Worm (Caenorhabditis elegans) whole organism, L2 larva: ENCODE data around the gene fbxb-11.

Experiments used
- C34F6.9 ChIP-seq: fragments of 150-350 bp; optimal IDR thresholded peaks from 2 replicates; lab custom pipeline; 2014; ENCODE audit warnings: missing biosample characterization, missing genetic modification characterization
- F13H6.1 ChIP-seq: sonication (generic microtip); optimal IDR thresholded peaks from 2 replicates; lab custom pipeline; 2016; ENCODE audit warnings: missing genetic modification characterization, missing compliant biosample characterization
- R02D3.7 ChIP-seq: fragments of 150-350 bp; optimal IDR thresholded peaks from 2 replicates; lab custom pipeline; 2014; ENCODE audit warnings: missing biosample characterization, missing genetic modification characterization
- Y55F3AM.14 ChIP-seq: fragments of 200-800 bp; sonication (Bioruptor generic); optimal IDR thresholded peaks from 2 replicates; lab custom pipeline; 2018; ENCODE audit warnings: mild to moderate bottlenecking, missing genetic modification characterization, missing compliant biosample characterization
- alr-1 ChIP-seq: fragments of 150-350 bp; optimal IDR thresholded peaks from 2 replicates; lab custom pipeline; 2014; ENCODE audit warnings: missing biosample characterization, missing genetic modification characterization
- aly-2 ChIP-seq: fragments of 150-350 bp; optimal IDR thresholded peaks from 2 replicates; lab custom pipeline; 2014; ENCODE audit warnings: missing biosample characterization, missing genetic modification characterization
- ama-1 ChIP-seq: fragments of 150-350 bp; optimal IDR thresholded peaks from 2 replicates; lab custom pipeline; 2018; ENCODE audit warnings: inconsistent platforms
- blmp-1 ChIP-seq: sonication (generic microtip); optimal IDR thresholded peaks from 2 replicates; lab custom pipeline; 2017; ENCODE audit warnings: missing genetic modification characterization, mild to moderate bottlenecking, missing compliant biosample characterization, antibody characterized with exemption, moderate library complexity; ENCODE audit not compliant: insufficient read depth
- ceh-16 ChIP-seq: fragments of 150-350 bp; optimal IDR thresholded peaks from 2 replicates; lab custom pipeline; 2014; ENCODE audit warnings: missing biosample characterization, missing genetic modification characterization
- ceh-82 ChIP-seq: fragments of 150-350 bp; optimal IDR thresholded peaks from 2 replicates; lab custom pipeline; 2014; ENCODE audit warnings: missing biosample characterization, missing genetic modification characterization
- crh-2 ChIP-seq: sonication (generic microtip); optimal IDR thresholded peaks from 2 replicates; lab custom pipeline; 2017; ENCODE audit warnings: missing biosample characterization, missing genetic modification characterization
- dmd-4 ChIP-seq: sonication (generic microtip); optimal IDR thresholded peaks from 2 replicates; lab custom pipeline; 2017; ENCODE audit warnings: missing biosample characterization, missing genetic modification characterization
- egl-27 ChIP-seq: sonication (generic microtip); optimal IDR thresholded peaks from 3 replicates; lab custom pipeline; 2017; ENCODE audit warnings: missing biosample characterization, missing genetic modification reagents, missing genetic modification characterization
- elt-3 ChIP-seq: sonication (generic microtip); optimal IDR thresholded peaks from 2 replicates; lab custom pipeline; 2017; ENCODE audit warnings: missing biosample characterization, missing genetic modification characterization
- fos-1 ChIP-seq: fragments of 150-350 bp; optimal IDR thresholded peaks from 2 replicates; lab custom pipeline; 2014; ENCODE audit warnings: missing biosample characterization, missing genetic modification characterization
- lin-13 ChIP-seq: fragments of 150-350 bp; optimal IDR thresholded peaks from 2 replicates; lab custom pipeline; 2014; ENCODE audit warnings: missing biosample characterization, missing genetic modification reagents, missing genetic modification characterization
- lsy-2 ChIP-seq, 2 experiments: fragments of 150-350 bp in 1 of 2; sonication (generic microtip) in 1 of 2; optimal IDR thresholded peaks; 2 replicates each; lab custom pipeline; 2014 to 2017; ENCODE audit warnings: missing biosample characterization in 2 of 2, missing genetic modification characterization in 2 of 2
- mab-5 ChIP-seq: fragments of 150-350 bp; optimal IDR thresholded peaks from 2 replicates; lab custom pipeline; 2014; ENCODE audit warnings: missing biosample characterization, missing genetic modification characterization
- mbf-1 ChIP-seq: sonication (generic microtip); optimal IDR thresholded peaks from 2 replicates; lab custom pipeline; 2017; ENCODE audit warnings: missing biosample characterization, missing genetic modification characterization
- mdl-1 ChIP-seq, 2 experiments: fragments of 150-350 bp in 1 of 2; sonication (generic microtip) in 1 of 2; optimal IDR thresholded peaks; 2 replicates each; lab custom pipeline; 2017; ENCODE audit warnings: missing biosample characterization in 2 of 2, missing genetic modification characterization in 2 of 2
- nhr-10 ChIP-seq: sonication (generic microtip); optimal IDR thresholded peaks from 2 replicates; lab custom pipeline; 2017; ENCODE audit warnings: missing biosample characterization, missing genetic modification characterization
- nhr-11 ChIP-seq: fragments of 150-350 bp; optimal IDR thresholded peaks from 2 replicates; lab custom pipeline; 2014; ENCODE audit warnings: missing biosample characterization, missing genetic modification characterization
- nhr-129 ChIP-seq: fragments of 150-350 bp; optimal IDR thresholded peaks from 2 replicates; lab custom pipeline; 2014; ENCODE audit warnings: missing biosample characterization, missing genetic modification characterization
- nhr-23 ChIP-seq: fragments of 150-350 bp; optimal IDR thresholded peaks from 2 replicates; lab custom pipeline; 2014; ENCODE audit warnings: missing biosample characterization, missing genetic modification reagents, missing genetic modification characterization
- nhr-237 ChIP-seq: fragments of 150-350 bp; optimal IDR thresholded peaks from 2 replicates; lab custom pipeline; 2014; ENCODE audit warnings: missing biosample characterization, missing genetic modification characterization
- nhr-6 ChIP-seq: fragments of 150-350 bp; optimal IDR thresholded peaks from 2 replicates; lab custom pipeline; 2014; ENCODE audit warnings: missing biosample characterization, missing genetic modification characterization
- nhr-77 ChIP-seq: fragments of 150-350 bp; optimal IDR thresholded peaks from 2 replicates; lab custom pipeline; 2014; ENCODE audit warnings: missing biosample characterization, missing genetic modification characterization
- peb-1 ChIP-seq: fragments of 150-350 bp; optimal IDR thresholded peaks from 2 replicates; lab custom pipeline; 2014; ENCODE audit warnings: missing biosample characterization, missing genetic modification characterization
- skn-1 ChIP-seq: sonication (generic microtip); optimal IDR thresholded peaks from 2 replicates; lab custom pipeline; 2017; ENCODE audit warnings: missing biosample characterization, missing genetic modification characterization
- sma-3 ChIP-seq: sonication (generic microtip); optimal IDR thresholded peaks from 2 replicates; lab custom pipeline; 2016; ENCODE audit warnings: missing genetic modification reagents, missing genetic modification characterization, missing compliant biosample characterization
- sma-9 ChIP-seq, 2 experiments: fragments of 150-350 bp in 1 of 2; sonication (generic microtip) in 1 of 2; optimal IDR thresholded peaks; 2 replicates each; lab custom pipeline; 2014 to 2016; ENCODE audit warnings: missing genetic modification characterization in 2 of 2, mild to moderate bottlenecking in 1 of 2, missing biosample characterization in 1 of 2, missing compliant biosample characterization in 1 of 2, missing genetic modification reagents in 1 of 2, moderate library complexity in 1 of 2
- unc-39 ChIP-seq: fragments of 150-350 bp; optimal IDR thresholded peaks from 2 replicates; lab custom pipeline; 2014; ENCODE audit warnings: missing biosample characterization, missing genetic modification characterization
- unc-55 ChIP-seq: fragments of 150-350 bp; sonication (generic microtip); optimal IDR thresholded peaks from 3 replicates; lab custom pipeline; 2014; ENCODE audit warnings: missing biosample characterization, missing genetic modification reagents, missing genetic modification characterization
- zag-1 ChIP-seq: fragments of 150-350 bp; optimal IDR thresholded peaks from 2 replicates; lab custom pipeline; 2014; ENCODE audit warnings: missing biosample characterization, missing genetic modification characterization
- ztf-1 ChIP-seq: fragments of 200-800 bp; sonication (Bioruptor generic); conservative IDR thresholded peaks from 2 replicates; pipeline ENCODE4 v1.3.6; 2022; ENCODE audit warnings: missing genetic modification characterization, missing compliant biosample characterization
- ztf-11 ChIP-seq: sonication (generic microtip); optimal IDR thresholded peaks from 2 replicates; lab custom pipeline; 2017; ENCODE audit warnings: missing biosample characterization, missing genetic modification characterization
- ztf-4 ChIP-seq: fragments of 150-350 bp; optimal IDR thresholded peaks from 2 replicates; lab custom pipeline; 2014; ENCODE audit warnings: missing biosample characterization, missing genetic modification characterization

The fbxb-11 gene

ce11 chrII:1742535-1742934 lies 18.1 kb downstream of the fbxb-11 start, which contains the start of gene F36H5.12:
TSS of gene F36H5.12 (plus strand) at chrII:1742835.
- TF ChIP-seq mbf-1 (tag; lab: Kevin White, UChicago) = no peak
- no peak for TF ChIP-seq mdl-1 (tag; optimal IDR thresholded peaks at IDR 0.05; lab: Kevin White, UChicago)
- no peak for TF ChIP-seq nhr-10 (tag; lab: Kevin White, UChicago)
- no peak for TF ChIP-seq sma-9 (GFP tag; optimal IDR thresholded peaks at IDR 0.05; lab: Kevin White, UChicago)
- no peak for TF ChIP-seq sma-9 (tag; optimal IDR thresholded peaks at IDR 0.05; lab: Kevin White, UChicago)
- no peak for TF ChIP-seq peb-1 (tag; lab: Kevin White, UChicago)
- no peak for TF ChIP-seq ztf-4
- no peak for TF ChIP-seq egl-27
- no peak for TF ChIP-seq lsy-2 (tag; optimal IDR thresholded peaks at IDR 0.05; lab: Kevin White, UChicago)
- no peak for TF ChIP-seq unc-55 (GFP tag; lab: Kevin White, UChicago)
- no peak for TF ChIP-seq skn-1 (tag; lab: Kevin White, UChicago)
- TF ChIP-seq fos-1 (tag; lab: Kevin White, UChicago) = no peak
- TF ChIP-seq ztf-11 (tag; lab: Kevin White, UChicago) = no peak
- TF ChIP-seq nhr-23 = no peak
- no peak for TF ChIP-seq R02D3.7 (tag; lab: Kevin White, UChicago)

ce11 chrII:1744183-1744582 lies 19.8 kb downstream of the fbxb-11 start, which contains the start of gene clec-19:
TSS of gene clec-19 (plus strand) at chrII:1744483.
- TF ChIP-seq C34F6.9 (tag; lab: Kevin White, UChicago) = no peak

DNA sequence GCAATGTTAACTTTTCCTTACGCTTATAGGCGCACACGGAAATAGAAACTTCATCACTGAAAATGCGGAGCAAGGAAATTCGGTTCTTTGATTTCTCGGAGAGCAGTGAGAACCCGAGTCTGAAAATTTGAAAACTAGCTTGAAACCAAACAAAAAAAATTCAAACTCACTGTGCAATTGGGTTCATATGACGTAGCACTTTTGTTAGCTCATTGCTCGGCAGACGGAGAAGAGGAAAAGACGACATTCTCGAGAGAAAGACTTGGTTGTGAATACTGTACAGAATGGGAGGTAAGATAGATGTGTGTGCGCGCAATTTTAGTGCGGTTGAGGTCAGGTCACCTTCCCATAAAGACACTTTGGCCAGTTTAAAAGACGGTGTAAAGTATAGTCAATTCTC lies 26.0 kb downstream of the fbxb-11 start, which contains the start of the genes F36H5.13 and F36H5.8:
F36H5.13 (minus strand) TSS at position 101 of the 400 bp plus-strand sequence.
F36H5.8 (minus strand) TSS at position 274 of the 400 bp plus-strand sequence.
- no peak for TF ChIP-seq mdl-1 (tag; optimal IDR thresholded peaks at IDR 0.05; lab: Kevin White, UChicago)
- no peak for TF ChIP-seq nhr-10 (tag; lab: Kevin White, UChicago)
- TF ChIP-seq lin-13 = no peak
- no peak for TF ChIP-seq skn-1 (tag; lab: Kevin White, UChicago)
- TF ChIP-seq zag-1 = no peak
- no peak for TF ChIP-seq nhr-237
- TF ChIP-seq dmd-4 (tag; lab: Kevin White, UChicago) = no peak
- no peak for TF ChIP-seq C34F6.9 (tag; lab: Kevin White, UChicago)
- TF ChIP-seq alr-1 (tag; lab: Kevin White, UChicago) = no peak
- TF ChIP-seq nhr-129 (tag; lab: Kevin White, UChicago) = no peak
- no peak for TF ChIP-seq Y55F3AM.14 (GFP tag; lab: Kevin White, UChicago)
- no peak for TF ChIP-seq blmp-1 (tag; lab: Kevin White, UChicago)
- no peak for TF ChIP-seq ztf-4
- TF ChIP-seq ama-1 (lab: Kevin White, UChicago) = no peak
- no peak for TF ChIP-seq nhr-77 (tag; lab: Kevin White, UChicago)
- TF ChIP-seq ztf-11 (tag; lab: Kevin White, UChicago) = no peak

ce11 chrII:1752990-1753389 lies 28.6 kb downstream of the fbxb-11 start, which contains the start of gene F36H5.9:
TSS of gene F36H5.9 (minus strand) at chrII:1753090.
- no peak for TF ChIP-seq F13H6.1 (tag; lab: Kevin White, UChicago)
- no peak for TF ChIP-seq nhr-11 (tag; lab: Kevin White, UChicago)
- TF ChIP-seq nhr-77 (tag; lab: Kevin White, UChicago) = no peak
- TF ChIP-seq ceh-82 (tag; lab: Kevin White, UChicago) = no peak
- no peak for TF ChIP-seq ztf-11 (tag; lab: Kevin White, UChicago)
- no peak for TF ChIP-seq mab-5 (tag; lab: Kevin White, UChicago)
- TF ChIP-seq peb-1 (tag; lab: Kevin White, UChicago) = no peak
- no peak for TF ChIP-seq lsy-2 (tag; optimal IDR thresholded peaks at IDR 0.05; lab: Kevin White, UChicago)
- TF ChIP-seq nhr-129 (tag; lab: Kevin White, UChicago) = no peak
- no peak for TF ChIP-seq ceh-16

DNA sequence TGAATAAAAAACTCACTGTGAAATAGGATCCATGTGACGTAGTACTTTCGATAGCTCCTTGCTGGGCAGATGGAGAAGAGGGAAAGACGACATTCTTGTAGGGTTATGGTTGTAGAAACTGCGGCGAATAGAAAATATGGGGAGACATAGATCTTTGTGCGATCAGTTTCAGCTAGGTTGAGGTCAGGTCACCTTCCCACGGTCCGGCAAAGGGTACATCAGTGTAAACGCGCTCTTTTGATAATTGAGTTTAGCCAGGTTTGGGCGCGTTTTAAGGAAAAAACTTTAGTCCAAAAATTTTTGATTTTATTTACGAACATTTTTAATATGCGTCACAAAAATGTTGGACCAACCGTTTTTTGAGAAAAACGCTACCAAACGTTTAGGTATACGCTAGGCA lies 31.7 kb downstream of the fbxb-11 start, which contains the start of gene F36H5.17:
F36H5.17 (minus strand) TSS at position 101 of the 400 bp plus-strand sequence.
- TF ChIP-seq nhr-11 (tag; lab: Kevin White, UChicago) (no peak), zag-1 (no peak), dmd-4 (tag; lab: Kevin White, UChicago) (no peak), ztf-11 (tag; lab: Kevin White, UChicago) (no peak), unc-55 (GFP tag; lab: Kevin White, UChicago) (no peak), nhr-6 (no peak), nhr-10 (tag; lab: Kevin White, UChicago) (no peak), crh-2 (tag; lab: Kevin White, UChicago) (no peak), F13H6.1 (tag; lab: Kevin White, UChicago) (no peak), unc-39 (tag; lab: Kevin White, UChicago) (no peak), sma-3 (GFP tag; lab: Kevin White, UChicago) (no peak), aly-2 (tag; lab: Kevin White, UChicago) (no peak), peb-1 (tag; lab: Kevin White, UChicago) (no peak), ceh-82 (tag; lab: Kevin White, UChicago) (no peak), elt-3 (no peak), nhr-23 (no peak), ztf-4 (no peak), ztf-1 (GFP tag; lab: Robert Waterston, UW) (no peak), mab-5 (tag; lab: Kevin White, UChicago) (no peak), mbf-1 (tag; lab: Kevin White, UChicago) (no peak)
